Worm (Caenorhabditis elegans) whole organism, late embryonic: ENCODE data around the gene oxi-1.

ENCODE experiments used
- Y22D7AL.16 ChIP-seq: sonication (generic microtip); optimal IDR thresholded peaks from 2 replicates; lab custom pipeline; 2016; ENCODE audit warnings: missing genetic modification characterization, missing compliant biosample characterization
- ama-1 ChIP-seq: fragments of 150-350 bp; optimal IDR thresholded peaks from 2 replicates; lab custom pipeline; 2014
- ceh-2 ChIP-seq: sonication (generic microtip); optimal IDR thresholded peaks from 2 replicates; lab custom pipeline; 2016; ENCODE audit warnings: missing genotype, missing genetic modification characterization, missing compliant biosample characterization
- elt-4 ChIP-seq: sonication (generic microtip); optimal IDR thresholded peaks from 2 replicates; lab custom pipeline; 2016; ENCODE audit warnings: missing genetic modification characterization, missing compliant biosample characterization
- fkh-6 ChIP-seq: sonication (generic microtip); optimal IDR thresholded peaks from 2 replicates; lab custom pipeline; 2016; ENCODE audit warnings: missing genetic modification characterization, missing compliant biosample characterization
- hlh-13 ChIP-seq: fragments of 200-800 bp; sonication (Bioruptor generic); optimal IDR thresholded peaks from 2 replicates; lab custom pipeline; 2018; ENCODE audit warnings: mild to moderate bottlenecking, missing genetic modification characterization, missing compliant biosample characterization
- lin-11 ChIP-seq: fragments of 200-800 bp; sonication (Bioruptor generic); optimal IDR thresholded peaks from 2 replicates; lab custom pipeline; 2018; ENCODE audit warnings: mild to moderate bottlenecking, missing genetic modification characterization, missing compliant biosample characterization
- pag-3 ChIP-seq: sonication (generic microtip); optimal IDR thresholded peaks from 2 replicates; lab custom pipeline; 2016; ENCODE audit warnings: missing compliant biosample characterization, missing genetic modification characterization, borderline replicate concordance
- pat-9 ChIP-seq: fragments of 200-800 bp; sonication (Bioruptor generic); optimal IDR thresholded peaks from 2 replicates; lab custom pipeline; 2018; ENCODE audit warnings: mild to moderate bottlenecking, missing genetic modification characterization, moderate library complexity, missing compliant biosample characterization
- pha-4 ChIP-seq: fragments of 150-350 bp; optimal IDR thresholded peaks from 2 replicates; lab custom pipeline; 2018; ENCODE audit warnings: missing biosample characterization, missing genetic modification reagents, missing genetic modification characterization
- unc-55 ChIP-seq: sonication (generic microtip); optimal IDR thresholded peaks from 2 replicates; lab custom pipeline; 2017; ENCODE audit warnings: missing biosample characterization, missing genetic modification reagents, missing genetic modification characterization
- unc-86 ChIP-seq: sonication (generic microtip); optimal IDR thresholded peaks from 2 replicates; lab custom pipeline; 2016; ENCODE audit warnings: missing genetic modification characterization, missing compliant biosample characterization

ce11 chrIII:10868653-10869392, 10.7 kb downstream of the oxi-1 start, which contains the start of the genes cey-4 and vps-50:
- TF ChIP-seq ama-1 (lab: Kevin White, UChicago) (no peak), elt-4 (no peak), fkh-6 (tag; lab: Kevin White, UChicago) (no peak), pha-4 (tag; lab: Kevin White, UChicago) (no peak), ceh-2 (tag; lab: Kevin White, UChicago) (no peak), unc-86 (tag; lab: Kevin White, UChicago) (peak; percentile 31), pat-9 (tag; lab: Kevin White, UChicago) (no peak), hlh-13 (no peak), Y22D7AL.16 (tag; lab: Kevin White, UChicago) (no peak), pag-3 (tag; lab: Kevin White, UChicago) (no peak), unc-55 (GFP tag; lab: Kevin White, UChicago) (no peak), lin-11 (tag; lab: Kevin White, UChicago) (no peak)
